Worm (Caenorhabditis elegans): ENCODE measurements around the gene clec-64.

clec-64 gene

DNA sequence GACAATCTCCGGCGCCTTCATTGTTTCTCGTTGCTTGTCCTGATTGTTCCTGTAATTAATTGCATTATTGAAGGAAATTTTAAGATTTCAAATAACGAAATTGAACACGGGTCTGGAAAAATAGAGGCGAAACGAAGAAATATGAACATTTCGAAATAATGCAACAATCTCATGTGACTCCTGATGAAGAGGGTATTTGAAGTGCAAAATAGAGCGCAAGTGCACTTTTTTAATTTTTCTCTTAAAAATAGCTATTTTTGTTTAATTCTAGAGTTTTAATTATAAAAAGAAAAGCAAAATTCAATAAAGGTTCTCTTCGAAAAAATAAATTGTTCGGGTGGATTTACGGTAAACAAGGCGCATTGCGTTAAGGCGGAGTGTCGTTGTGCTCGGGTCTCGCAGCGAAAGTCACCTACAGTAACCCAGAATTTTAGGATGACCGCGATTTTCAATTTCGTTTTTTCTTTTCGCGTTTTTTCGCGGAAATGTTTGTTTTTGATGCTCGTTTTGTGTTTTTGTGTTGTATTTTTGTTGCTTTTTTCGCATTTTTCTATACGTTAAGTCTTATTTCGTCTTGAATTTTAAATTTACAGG, 21.0 kb downstream of the clec-64 start, which contains the start of the genes F58G1.2 and wago-4:
Gene F58G1.2, minus strand, starts transcription at position 51 of the 594 bp plus-strand sequence.
Gene wago-4, plus strand, starts transcription at position 592 of the 594 bp plus-strand sequence.
- TF ChIP-seq cog-1 (tag; optimal IDR thresholded peaks at IDR 0.05), result no peak
- TF ChIP-seq klf-2 (GFP tag; conservative IDR thresholded peaks at IDR 0.05), result no peak

ce11 chrII:12921478-12921877, 23.4 kb downstream of the clec-64 start:
- TF ChIP-seq ztf-29 (GFP tag; IDR thresholded peaks at IDR 0.05), result no peak
- TF ChIP-seq T22C8.4 (GFP tag; IDR thresholded peaks at IDR 0.05), result no peak
- no peak for TF ChIP-seq cog-1 (tag; optimal IDR thresholded peaks at IDR 0.05)
- TF ChIP-seq med-1 (GFP tag; optimal IDR thresholded peaks at IDR 0.05; ENCODE audit: insufficient read depth), result no peak
- TF ChIP-seq ztf-23 (GFP tag; IDR thresholded peaks at IDR 0.05), result no peak
- no peak for TF ChIP-seq ref-1 (GFP tag; conservative IDR thresholded peaks at IDR 0.05)
- TF ChIP-seq klf-2 (GFP tag; conservative IDR thresholded peaks at IDR 0.05), result no peak
- TF ChIP-seq flt-1 (GFP tag; IDR thresholded peaks at IDR 0.05), result no peak
- TF ChIP-seq tab-1 (GFP tag; IDR thresholded peaks at IDR 0.05), result no peak

DNA sequence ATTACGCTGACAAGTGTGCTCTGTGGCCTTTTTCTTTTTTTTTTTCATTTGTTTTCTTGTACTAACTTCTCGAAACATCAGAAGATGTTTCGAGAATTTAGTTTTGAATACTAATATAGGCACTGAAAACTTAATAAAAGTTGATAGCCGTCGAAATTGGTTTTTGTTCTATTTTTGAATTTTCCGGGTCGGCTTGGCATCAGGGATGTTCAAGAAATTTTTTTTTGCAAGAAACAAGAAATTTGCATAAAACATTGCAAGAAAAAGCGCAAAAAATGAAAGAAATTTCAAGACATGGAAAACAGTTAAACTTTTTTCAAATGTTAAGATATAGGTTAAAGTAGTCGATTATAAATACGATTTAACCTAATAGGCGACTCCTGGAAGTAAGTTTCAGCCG, 25.2 kb downstream of the clec-64 start:
- TF ChIP-seq flt-1 (GFP tag; IDR thresholded peaks at IDR 0.05) (no peak), tab-1 (GFP tag; IDR thresholded peaks at IDR 0.05) (no peak), T22C8.4 (GFP tag; IDR thresholded peaks at IDR 0.05) (no peak), ref-1 (GFP tag; conservative IDR thresholded peaks at IDR 0.05) (no peak), klf-2 (GFP tag; conservative IDR thresholded peaks at IDR 0.05) (no peak), ztf-29 (GFP tag; IDR thresholded peaks at IDR 0.05) (no peak), ztf-23 (GFP tag; IDR thresholded peaks at IDR 0.05) (no peak), cog-1 (tag; optimal IDR thresholded peaks at IDR 0.05) (no peak), med-1 (GFP tag; optimal IDR thresholded peaks at IDR 0.05; ENCODE audit: insufficient read depth) (no peak)

- no peak for TF ChIP-seq cog-1 (tag; optimal IDR thresholded peaks at IDR 0.05)
- TF ChIP-seq ref-1 (GFP tag; conservative IDR thresholded peaks at IDR 0.05), result no peak
- TF ChIP-seq med-1 (GFP tag; optimal IDR thresholded peaks at IDR 0.05; ENCODE audit: insufficient read depth), result no peak
- TF ChIP-seq T22C8.4 (GFP tag; IDR thresholded peaks at IDR 0.05), result no peak
- no peak for TF ChIP-seq ztf-23 (GFP tag; IDR thresholded peaks at IDR 0.05)
- no peak for TF ChIP-seq flt-1 (GFP tag; IDR thresholded peaks at IDR 0.05)
- no peak for TF ChIP-seq tab-1 (GFP tag; IDR thresholded peaks at IDR 0.05)
- no peak for TF ChIP-seq ztf-29 (GFP tag; IDR thresholded peaks at IDR 0.05)
- no peak for TF ChIP-seq klf-2 (GFP tag; conservative IDR thresholded peaks at IDR 0.05)
Observed at ce11 chrII:12925551-12925950, 27.5 kb downstream of the clec-64 start, which contains the start of gene F58G1.8. Gene F58G1.8 (minus strand): TSS chrII:12925651.

DNA sequence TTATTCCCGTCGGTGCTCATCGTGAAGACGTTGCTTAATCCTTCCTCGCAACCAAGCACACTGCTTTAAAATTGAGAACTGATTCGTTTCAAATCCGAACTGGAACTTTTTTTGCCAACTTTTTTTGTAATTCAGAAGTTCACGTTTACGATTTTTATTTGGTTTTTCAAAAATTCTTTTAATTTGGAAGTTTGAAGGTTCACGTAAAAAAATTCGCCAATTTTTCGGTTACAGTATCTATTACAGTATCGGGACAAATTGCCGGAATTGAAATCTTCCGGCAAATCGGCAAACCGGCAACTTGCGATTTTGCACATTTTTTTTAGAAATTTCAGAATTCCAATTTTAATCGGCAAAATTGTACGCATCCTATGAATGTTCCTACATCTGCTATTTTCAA, 30.2 kb downstream of the clec-64 start, which contains the start of gene F58G1.3:
Gene F58G1.3, minus strand, starts transcription at position 101 of the 400 bp plus-strand sequence.
- TF ChIP-seq ztf-23 (GFP tag; IDR thresholded peaks at IDR 0.05) (no peak), tab-1 (GFP tag; IDR thresholded peaks at IDR 0.05) (no peak), ztf-29 (GFP tag; IDR thresholded peaks at IDR 0.05) (no peak), flt-1 (GFP tag; IDR thresholded peaks at IDR 0.05) (no peak), klf-2 (GFP tag; conservative IDR thresholded peaks at IDR 0.05) (no peak), ref-1 (GFP tag; conservative IDR thresholded peaks at IDR 0.05) (no peak), T22C8.4 (GFP tag; IDR thresholded peaks at IDR 0.05) (no peak), med-1 (GFP tag; optimal IDR thresholded peaks at IDR 0.05; ENCODE audit: insufficient read depth) (no peak), cog-1 (tag; optimal IDR thresholded peaks at IDR 0.05) (no peak)

- TF ChIP-seq klf-2 (GFP tag; conservative IDR thresholded peaks at IDR 0.05) (no peak), T22C8.4 (GFP tag; IDR thresholded peaks at IDR 0.05) (no peak), ref-1 (GFP tag; conservative IDR thresholded peaks at IDR 0.05) (no peak), tab-1 (GFP tag; IDR thresholded peaks at IDR 0.05) (no peak), flt-1 (GFP tag; IDR thresholded peaks at IDR 0.05) (no peak), ztf-23 (GFP tag; IDR thresholded peaks at IDR 0.05) (no peak), med-1 (GFP tag; optimal IDR thresholded peaks at IDR 0.05; ENCODE audit: insufficient read depth) (no peak), ztf-29 (GFP tag; IDR thresholded peaks at IDR 0.05) (no peak)
Observed at ce11 chrII:12930138-12930537, 32.1 kb downstream of the clec-64 start.

ce11 chrII:12931456-12931923, 33.4 kb downstream of the clec-64 start, which contains the start of gene dct-18:
Gene dct-18 (plus strand): TSS chrII:12931873.
- TF ChIP-seq klf-2 (GFP tag; conservative IDR thresholded peaks at IDR 0.05), result no peak
- TF ChIP-seq med-1 (GFP tag; optimal IDR thresholded peaks at IDR 0.05; ENCODE audit: insufficient read depth), result no peak
- TF ChIP-seq ref-1 (GFP tag; conservative IDR thresholded peaks at IDR 0.05), result no peak
- no peak for TF ChIP-seq ztf-23 (GFP tag; IDR thresholded peaks at IDR 0.05)
- TF ChIP-seq cog-1 (tag; optimal IDR thresholded peaks at IDR 0.05), result no peak
- no peak for TF ChIP-seq ztf-29 (GFP tag; IDR thresholded peaks at IDR 0.05)
- TF ChIP-seq flt-1 (GFP tag; IDR thresholded peaks at IDR 0.05), result no peak
- TF ChIP-seq tab-1 (GFP tag; IDR thresholded peaks at IDR 0.05), result no peak
- TF ChIP-seq T22C8.4 (GFP tag; IDR thresholded peaks at IDR 0.05), result no peak

DNA sequence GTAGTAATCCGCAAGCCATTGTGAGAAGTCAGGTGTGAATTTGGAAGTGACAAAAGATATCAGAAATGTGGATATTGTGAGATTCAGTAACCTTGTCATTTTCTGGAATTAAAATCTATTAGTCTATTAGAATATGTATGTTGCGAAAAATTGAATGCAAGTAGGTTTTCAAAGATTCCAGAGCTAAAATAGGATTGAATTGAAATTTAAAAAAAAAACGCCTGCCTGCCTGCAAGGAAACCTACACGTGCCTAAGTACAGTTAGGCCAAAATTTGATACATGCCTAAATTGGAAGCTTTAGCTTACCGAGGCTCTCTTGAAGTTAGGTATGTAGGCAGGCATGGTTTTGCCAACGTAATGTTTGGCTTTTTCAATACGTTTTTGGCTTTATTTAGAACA, 37.2 kb downstream of the clec-64 start, which contains the start of gene lips-9:
Gene lips-9, minus strand, starts transcription at position 101 of the 400 bp plus-strand sequence.
- TF ChIP-seq ztf-23 (GFP tag; IDR thresholded peaks at IDR 0.05) (no peak), med-1 (GFP tag; optimal IDR thresholded peaks at IDR 0.05; ENCODE audit: insufficient read depth) (no peak), tab-1 (GFP tag; IDR thresholded peaks at IDR 0.05) (no peak), ref-1 (GFP tag; conservative IDR thresholded peaks at IDR 0.05) (no peak), flt-1 (GFP tag; IDR thresholded peaks at IDR 0.05) (no peak), klf-2 (GFP tag; conservative IDR thresholded peaks at IDR 0.05) (no peak), T22C8.4 (GFP tag; IDR thresholded peaks at IDR 0.05) (no peak), cog-1 (tag; optimal IDR thresholded peaks at IDR 0.05) (no peak), ztf-29 (GFP tag; IDR thresholded peaks at IDR 0.05) (no peak)

ce11 chrII:12939161-12939560, 41.1 kb downstream of the clec-64 start:
- TF ChIP-seq med-1 (GFP tag; optimal IDR thresholded peaks at IDR 0.05; ENCODE audit: insufficient read depth), result no peak
- TF ChIP-seq cog-1 (tag; optimal IDR thresholded peaks at IDR 0.05), result no peak
- no peak for TF ChIP-seq ztf-29 (GFP tag; IDR thresholded peaks at IDR 0.05)
- no peak for TF ChIP-seq T22C8.4 (GFP tag; IDR thresholded peaks at IDR 0.05)
- TF ChIP-seq ref-1 (GFP tag; conservative IDR thresholded peaks at IDR 0.05), result no peak

Data from whole organism, midembryonic.